Fruit fly (Drosophila melanogaster) whole organism, embryonic: Measurements from ENCODE around the gene CG8379.

Experiments used
- Abd-B ChIP-seq: fragments of 200-800 bp; sonication (Bioruptor generic); optimal IDR thresholded peaks from 2 replicates; lab custom pipeline; 2018; ENCODE audit warnings: missing biosample characterization, mild to moderate bottlenecking, missing genetic modification characterization, moderate library complexity
- Adf1 ChIP-seq: fragments of 200-800 bp; sonication (Bioruptor generic); IDR thresholded peaks from 2 replicates; pipeline ENCODE4 v1.3.6; 2022; ENCODE audit warnings: missing biosample characterization, missing genetic modification characterization
- Awh ChIP-seq: fragments of 200-800 bp; sonication (Bioruptor generic); IDR thresholded peaks from 2 replicates; pipeline ENCODE4, ENCODE4 v1.3.6; 2022; ENCODE audit warnings: missing biosample characterization, missing genetic modification characterization
- CG11085 ChIP-seq: fragments of 200-800 bp; sonication (Bioruptor generic); IDR thresholded peaks from 2 replicates; pipeline ENCODE4 v1.3.6; 2022; ENCODE audit warnings: missing biosample characterization, missing genetic modification characterization
- CG12299 ChIP-seq: fragments of 200-800 bp; sonication (Bioruptor generic); optimal IDR thresholded peaks from 2 replicates; lab custom pipeline; 2018; ENCODE audit warnings: missing biosample characterization, mild to moderate bottlenecking, missing genetic modification characterization
- CG1233 ChIP-seq: fragments of 200-800 bp; sonication (Bioruptor generic); optimal IDR thresholded peaks from 4 replicates; lab custom pipeline; 2018; ENCODE audit warnings: missing biosample characterization, mild to moderate bottlenecking, missing genetic modification characterization
- CG1529 ChIP-seq: fragments of 200-800 bp; sonication (Bioruptor generic); optimal IDR thresholded peaks from 3 replicates; lab custom pipeline; 2018; ENCODE audit warnings: missing biosample characterization, missing genetic modification characterization
- CG17361 ChIP-seq: fragments of 200-800 bp; sonication (Bioruptor generic); IDR thresholded peaks from 3 replicates; pipeline ENCODE4 v1.3.6; 2022; ENCODE audit warnings: missing biosample characterization, missing genetic modification characterization
- CG1832 ChIP-seq: fragments of 200-800 bp; sonication (Bioruptor generic); optimal IDR thresholded peaks from 2 replicates; lab custom pipeline; 2017; ENCODE audit warnings: missing biosample characterization, mild to moderate bottlenecking, missing genetic modification characterization, inconsistent platforms
- CG18599 ChIP-seq: fragments of 200-800 bp; sonication (Bioruptor generic); optimal IDR thresholded peaks from 3 replicates; lab custom pipeline; 2017; ENCODE audit warnings: missing biosample characterization, missing genetic modification characterization, mild to moderate bottlenecking, moderate library complexity, missing genetic modification reagents
- CG2678 ChIP-seq: fragments of 200-800 bp; sonication (Bioruptor generic); optimal IDR thresholded peaks from 3 replicates; lab custom pipeline; 2019; ENCODE audit warnings: missing biosample characterization, mild to moderate bottlenecking, missing genetic modification characterization, moderate library complexity
- CG32532 ChIP-seq: fragments of 200-800 bp; sonication (Bioruptor generic); IDR thresholded peaks from 2 replicates; pipeline ENCODE4 v1.3.6; 2022; ENCODE audit warnings: missing biosample characterization, missing genetic modification characterization
- CG32772 ChIP-seq: fragments of 200-800 bp; sonication (Bioruptor generic); IDR thresholded peaks from 2 replicates; pipeline ENCODE4 v1.3.6; 2022; ENCODE audit warnings: missing biosample characterization, missing genetic modification characterization
- CG34376 ChIP-seq: fragments of 200-800 bp; sonication (Bioruptor generic); optimal IDR thresholded peaks from 2 replicates; lab custom pipeline; 2018; ENCODE audit warnings: missing biosample characterization, mild to moderate bottlenecking, missing genetic modification characterization
- CG4360 ChIP-seq: fragments of 200-800 bp; sonication (Bioruptor generic); IDR thresholded peaks from 2 replicates; pipeline ENCODE4 v1.3.6; 2022; ENCODE audit warnings: missing biosample characterization, missing genetic modification characterization
- CG4707 ChIP-seq: fragments of 200-800 bp; sonication (Bioruptor generic); optimal IDR thresholded peaks from 2 replicates; lab custom pipeline; 2018; ENCODE audit warnings: missing biosample characterization, mild to moderate bottlenecking, missing genetic modification characterization, moderate library complexity
- CG7928 ChIP-seq: fragments of 200-800 bp; sonication (Bioruptor generic); optimal IDR thresholded peaks from 2 replicates; lab custom pipeline; 2017; ENCODE audit warnings: missing biosample characterization, mild to moderate bottlenecking, missing genetic modification characterization
- CkIIα-i1 ChIP-seq: fragments of 200-800 bp; sonication (Bioruptor generic); IDR thresholded peaks from 2 replicates; pipeline ENCODE4 v1.3.6; 2022; ENCODE audit warnings: missing biosample characterization, missing genetic modification characterization
- Dbx ChIP-seq: fragments of 200-800 bp; sonication (Bioruptor generic); IDR thresholded peaks from 3 replicates; pipeline ENCODE4 v1.3.6; 2022; ENCODE audit warnings: missing biosample characterization, missing genetic modification characterization
- Dfd ChIP-seq, 2 experiments: fragments of >200 bp; optimal IDR thresholded peaks; 2 replicates each; lab custom pipeline; 2017; ENCODE audit warnings: missing biosample characterization in 2 of 2, missing genetic modification characterization in 2 of 2
- Eip74EF ChIP-seq, 2 experiments: fragments of 200-800 bp in 1 of 2; fragments of >200 bp in 1 of 2; sonication (Bioruptor generic) in 1 of 2; optimal IDR thresholded peaks; 2 replicates each; lab custom pipeline; 2017 to 2019; ENCODE audit warnings: missing biosample characterization in 2 of 2, missing genetic modification characterization in 2 of 2, mild to moderate bottlenecking in 1 of 2, moderate library complexity in 1 of 2
- Hmx ChIP-seq: fragments of 200-800 bp; sonication (Bioruptor generic); optimal IDR thresholded peaks from 2 replicates; lab custom pipeline; 2016; ENCODE audit warnings: missing biosample characterization, missing genetic modification characterization
- MTF-1 ChIP-seq: fragments of 200-800 bp; sonication (Bioruptor generic); optimal IDR thresholded peaks from 2 replicates; lab custom pipeline; 2018; ENCODE audit warnings: missing biosample characterization, mild to moderate bottlenecking, missing genetic modification characterization, borderline replicate concordance
- Meics ChIP-seq: fragments of 200-800 bp; sonication (Bioruptor generic); optimal IDR thresholded peaks from 2 replicates; lab custom pipeline; 2017; ENCODE audit warnings: missing biosample characterization, mild to moderate bottlenecking, missing genetic modification characterization
- Mes4 ChIP-seq: fragments of 200-800 bp; sonication (Bioruptor generic); optimal IDR thresholded peaks from 2 replicates; lab custom pipeline; 2016; ENCODE audit warnings: missing biosample characterization, missing genetic modification characterization
- Nf-YC ChIP-seq: fragments of 200-800 bp; optimal IDR thresholded peaks from 3 replicates; lab custom pipeline; 2019; ENCODE audit warnings: missing biosample characterization, mild to moderate bottlenecking, missing genetic modification characterization, moderate library complexity
- Poxn ChIP-seq: fragments of 200-800 bp; sonication (Bioruptor generic); IDR thresholded peaks from 2 replicates; pipeline ENCODE4 v1.3.6; 2022; ENCODE audit warnings: missing biosample characterization, missing genetic modification characterization
- Six4 ChIP-seq: fragments of 200-800 bp; sonication (Bioruptor generic); optimal IDR thresholded peaks from 2 replicates; lab custom pipeline; 2016; ENCODE audit warnings: missing biosample characterization, missing genetic modification characterization
- YL-1 ChIP-seq: fragments of 200-800 bp; sonication (Bioruptor generic); optimal IDR thresholded peaks from 3 replicates; lab custom pipeline; 2017; ENCODE audit warnings: missing biosample characterization, mild to moderate bottlenecking, missing genetic modification characterization
- ac ChIP-seq: fragments of 200-800 bp; sonication (Bioruptor generic); optimal IDR thresholded peaks from 3 replicates; lab custom pipeline; 2017; ENCODE audit warnings: missing biosample characterization, mild to moderate bottlenecking, missing genetic modification characterization
- bab2 ChIP-seq: fragments of 200-800 bp; sonication (Bioruptor generic); optimal IDR thresholded peaks from 2 replicates; lab custom pipeline; 2016; ENCODE audit warnings: missing biosample characterization, missing genetic modification characterization
- chinmo ChIP-seq: fragments of 200-800 bp; sonication (Bioruptor generic); IDR thresholded peaks from 4 replicates; pipeline ENCODE4 v1.3.6; 2022; ENCODE audit warnings: missing biosample characterization, missing genetic modification characterization; ENCODE audit not compliant: partially characterized antibody
- da ChIP-seq: fragments of 200-800 bp; sonication (Bioruptor generic); optimal IDR thresholded peaks from 2 replicates; lab custom pipeline; 2016; ENCODE audit warnings: missing biosample characterization, missing genetic modification characterization
- exex ChIP-seq: fragments of 200-800 bp; sonication (Bioruptor generic); optimal IDR thresholded peaks from 4 replicates; lab custom pipeline; 2018; ENCODE audit warnings: missing biosample characterization, mild to moderate bottlenecking, missing genetic modification characterization, moderate library complexity
- fd96Cb ChIP-seq: fragments of 200-800 bp; sonication (Bioruptor generic); optimal IDR thresholded peaks from 2 replicates; lab custom pipeline; 2018; ENCODE audit warnings: missing biosample characterization, mild to moderate bottlenecking, missing genetic modification characterization, moderate library complexity
- fu2 ChIP-seq: fragments of 200-800 bp; sonication (Bioruptor generic); optimal IDR thresholded peaks from 2 replicates; lab custom pipeline; 2016; ENCODE audit warnings: missing biosample characterization, missing genetic modification characterization
- jigr1 ChIP-seq: fragments of 200-800 bp; sonication (Bioruptor generic); IDR thresholded peaks from 3 replicates; pipeline ENCODE4 v1.3.6; 2022; ENCODE audit warnings: missing biosample characterization, missing genetic modification characterization
- jing ChIP-seq: fragments of 200-800 bp; sonication (Bioruptor generic); optimal IDR thresholded peaks from 2 replicates; lab custom pipeline; 2018; ENCODE audit warnings: missing biosample characterization, mild to moderate bottlenecking, missing genetic modification characterization
- knrl ChIP-seq: fragments of 200-800 bp; sonication (Bioruptor generic); IDR thresholded peaks from 3 replicates; pipeline ENCODE4 v1.3.6; 2022; ENCODE audit warnings: missing biosample characterization, missing genetic modification characterization; ENCODE audit not compliant: partially characterized antibody
- nau ChIP-seq: fragments of 200-800 bp; sonication (Bioruptor generic); optimal IDR thresholded peaks from 3 replicates; lab custom pipeline; 2017; ENCODE audit warnings: missing biosample characterization, mild to moderate bottlenecking, missing genetic modification characterization, missing genetic modification reagents
- nerfin-2 ChIP-seq: fragments of 200-800 bp; sonication (Bioruptor generic); IDR thresholded peaks from 2 replicates; pipeline ENCODE4 v1.3.6; 2022; ENCODE audit warnings: missing biosample characterization, missing genetic modification characterization; ENCODE audit not compliant: partially characterized antibody
- pho ChIP-seq: fragments of 200-800 bp; sonication (Bioruptor generic); optimal IDR thresholded peaks from 2 replicates; lab custom pipeline; 2016; ENCODE audit warnings: missing biosample characterization, missing genetic modification characterization
- ranshi ChIP-seq: fragments of 200-800 bp; sonication (Bioruptor generic); IDR thresholded peaks from 2 replicates; pipeline ENCODE4 v1.3.6; 2022; ENCODE audit warnings: missing biosample characterization, missing genetic modification characterization
- repo ChIP-seq: fragments of 200-800 bp; sonication (Bioruptor generic); optimal IDR thresholded peaks from 2 replicates; lab custom pipeline; 2016; ENCODE audit warnings: missing biosample characterization, missing genetic modification characterization
- sim ChIP-seq: fragments of 200-800 bp; sonication (Bioruptor generic); IDR thresholded peaks from 2 replicates; pipeline ENCODE4 v1.3.6; 2022; ENCODE audit warnings: missing biosample characterization, missing genetic modification characterization
- slou ChIP-seq: fragments of 200-800 bp; sonication (Bioruptor generic); optimal IDR thresholded peaks from 3 replicates; lab custom pipeline; 2016; ENCODE audit warnings: missing biosample characterization, missing genetic modification characterization
- sqz ChIP-seq: fragments of 200-800 bp; sonication (Bioruptor generic); optimal IDR thresholded peaks from 3 replicates; lab custom pipeline; 2018; ENCODE audit warnings: missing biosample characterization, mild to moderate bottlenecking, missing genetic modification characterization
- sug ChIP-seq: fragments of 200-800 bp; optimal IDR thresholded peaks from 2 replicates; lab custom pipeline; 2019; ENCODE audit warnings: missing biosample characterization, mild to moderate bottlenecking, missing genetic modification characterization, moderate library complexity
- unpg ChIP-seq: fragments of 200-800 bp; sonication (Bioruptor generic); optimal IDR thresholded peaks from 3 replicates; lab custom pipeline; 2018; ENCODE audit warnings: missing biosample characterization, mild to moderate bottlenecking, missing genetic modification characterization, moderate library complexity
- vfl ChIP-seq: fragments of 200-800 bp; sonication (Bioruptor generic); optimal IDR thresholded peaks from 2 replicates; lab custom pipeline; 2016; ENCODE audit warnings: missing biosample characterization, missing genetic modification characterization

CG8379 gene

dm6 chr3R:8811323-8811936, 12.8 kb upstream of the CG8379 start (continued):
- TF ChIP-seq MTF-1 (GFP tag; lab: Kevin White, UChicago), result peak; percentile 97
- TF ChIP-seq Dfd (GFP tag; optimal IDR thresholded peaks at IDR 0.05; lab: Kevin White, UChicago), result no peak
- TF ChIP-seq ranshi, result peak; percentile 99
- TF ChIP-seq slou (GFP tag; lab: Kevin White, UChicago), result peak; percentile 92
- TF ChIP-seq pho (GFP tag; lab: Kevin White, UChicago), result peak; percentile 99
- TF ChIP-seq CG4360, result peak; percentile 80
- no peak; the same call in 1 of the 2 replicates for TF ChIP-seq nerfin-2
- TF ChIP-seq CG18599 (GFP tag; lab: Kevin White, UChicago), result peak; percentile 99
- TF ChIP-seq vfl (GFP tag; lab: Kevin White, UChicago), result peak; percentile 98
- peak; percentile 98 for TF ChIP-seq Awh
- peak; percentile 86 for TF ChIP-seq CG7928 (GFP tag; lab: Kevin White, UChicago)
- peak; percentile 98 for TF ChIP-seq CG1529 (GFP tag; lab: Kevin White, UChicago)
- TF ChIP-seq Eip74EF (GFP tag; optimal IDR thresholded peaks at IDR 0.05; lab: Kevin White, UChicago), result peak in 1 of 2 experiments; percentile 97
- peak; percentile 98 for TF ChIP-seq Six4 (GFP tag; lab: Kevin White, UChicago)
- TF ChIP-seq exex (tag; lab: Kevin White, UChicago), result peak; percentile 94
- TF ChIP-seq repo, result peak; percentile 98
- TF ChIP-seq CG1832 (GFP tag; lab: Kevin White, UChicago), result no peak
- no peak for TF ChIP-seq knrl
- peak; percentile 98 for TF ChIP-seq CG32772
- TF ChIP-seq bab2 (GFP tag; lab: Kevin White, UChicago), result peak; percentile 99
- TF ChIP-seq fu2 (GFP tag; lab: Kevin White, UChicago), result peak; percentile 98
- TF ChIP-seq CG2678 (tag; lab: Kevin White, UChicago), result peak; percentile 99
- peak; percentile 96 for TF ChIP-seq chinmo (GFP tag; lab: Robert Waterston, UW)
- TF ChIP-seq Mes4 (GFP tag; lab: Kevin White, UChicago), result peak; percentile 98
- peak; percentile 96 for TF ChIP-seq da (GFP tag; lab: Kevin White, UChicago)
- TF ChIP-seq CG12299 (tag; lab: Kevin White, UChicago), result peak; percentile 98
- peak; percentile 100 for TF ChIP-seq CG32532 (GFP tag; lab: Robert Waterston, UW)
- peak; percentile 95 for TF ChIP-seq CG17361 (GFP tag; lab: Robert Waterston, UW)
- TF ChIP-seq Meics, result peak; percentile 99
- peak; percentile 99 for TF ChIP-seq jing (GFP tag; lab: Kevin White, UChicago)
- peak; percentile 98 for TF ChIP-seq sug
- peak; percentile 95 for TF ChIP-seq YL-1
- TF ChIP-seq nau, result peak; percentile 99
- TF ChIP-seq CG11085, result peak; percentile 98
- peak; percentile 98 for TF ChIP-seq CG1233 (GFP tag; lab: Kevin White, UChicago)
- peak; percentile 100 for TF ChIP-seq Dbx (GFP tag; lab: Robert Waterston, UW)
- peak; percentile 99 for TF ChIP-seq unpg (GFP tag; lab: Kevin White, UChicago)
- peak; percentile 97 for TF ChIP-seq sqz (GFP tag; lab: Kevin White, UChicago)
- TF ChIP-seq Poxn (GFP tag; lab: Robert Waterston, UW), result peak; percentile 98
- peak; percentile 85 for TF ChIP-seq ac
- peak; percentile 91 for TF ChIP-seq Adf1
- TF ChIP-seq Hmx, result peak; percentile 97
- TF ChIP-seq CG34376, result peak; percentile 99
- peak; percentile 95 for TF ChIP-seq CkIIα-i1 (GFP tag; lab: Robert Waterston, UW)
- peak; percentile 99 for TF ChIP-seq fd96Cb (tag; lab: Kevin White, UChicago)
- TF ChIP-seq CG4707, result peak; percentile 94
- TF ChIP-seq sim (GFP tag; lab: Robert Waterston, UW), result peak; percentile 96
- peak; percentile 99 for TF ChIP-seq Abd-B (GFP tag; lab: Kevin White, UChicago)
- TF ChIP-seq Nf-YC (tag; lab: Kevin White, UChicago), result peak; percentile 88
- peak; percentile 97 for TF ChIP-seq jigr1 (GFP tag; lab: Robert Waterston, UW)
